Worm (Caenorhabditis elegans): ENCODE data around the gene M70.2.

- no peak for TF ChIP-seq ztf-23 (GFP tag; IDR thresholded peaks at IDR 0.05)
- TF ChIP-seq tab-1 (GFP tag; IDR thresholded peaks at IDR 0.05) = no peak
- TF ChIP-seq flt-1 (GFP tag; IDR thresholded peaks at IDR 0.05) = no peak
- no peak for TF ChIP-seq cog-1 (tag; optimal IDR thresholded peaks at IDR 0.05)
- no peak for TF ChIP-seq ztf-29 (GFP tag; IDR thresholded peaks at IDR 0.05)
- no peak for TF ChIP-seq klf-2 (GFP tag; conservative IDR thresholded peaks at IDR 0.05)
These were observed 20.3 kb upstream of the M70.2 start, which contains the start of gene fnip-2 for ce11 chrIV:2222528-2222927.
